Fruit fly (Drosophila melanogaster): Measurements from ENCODE around the gene Pp2A-29B.

Pp2A-29B gene

DNA sequence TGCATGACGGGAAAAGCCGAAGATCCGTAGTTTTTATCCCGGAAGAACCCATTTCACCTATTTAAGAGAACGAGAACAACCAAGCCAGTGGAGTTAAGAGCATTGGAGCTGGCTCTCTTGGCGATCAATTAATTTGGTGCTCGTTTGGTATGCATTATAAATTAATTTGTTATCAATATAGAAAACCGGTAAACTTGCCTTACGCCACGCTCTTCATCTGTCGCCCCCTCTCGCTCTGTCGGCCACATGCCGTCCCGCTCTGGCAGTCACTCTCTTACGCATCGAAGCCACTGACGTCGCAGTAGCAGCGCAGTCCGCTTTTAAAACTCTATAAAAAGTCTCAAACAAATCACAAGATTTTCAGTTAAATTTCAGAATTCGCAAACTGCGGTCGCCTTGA, 19.6 kb upstream of the Pp2A-29B start, which contains the start of gene CG7778:
Gene CG7778 (plus strand): TSS at position 361 of the 400 bp plus-strand sequence.
- TF ChIP-seq CG8478 (optimal IDR thresholded peaks at IDR 0.05) (no peak), CTCF (optimal IDR thresholded peaks at IDR 0.05) (no peak)

DNA sequence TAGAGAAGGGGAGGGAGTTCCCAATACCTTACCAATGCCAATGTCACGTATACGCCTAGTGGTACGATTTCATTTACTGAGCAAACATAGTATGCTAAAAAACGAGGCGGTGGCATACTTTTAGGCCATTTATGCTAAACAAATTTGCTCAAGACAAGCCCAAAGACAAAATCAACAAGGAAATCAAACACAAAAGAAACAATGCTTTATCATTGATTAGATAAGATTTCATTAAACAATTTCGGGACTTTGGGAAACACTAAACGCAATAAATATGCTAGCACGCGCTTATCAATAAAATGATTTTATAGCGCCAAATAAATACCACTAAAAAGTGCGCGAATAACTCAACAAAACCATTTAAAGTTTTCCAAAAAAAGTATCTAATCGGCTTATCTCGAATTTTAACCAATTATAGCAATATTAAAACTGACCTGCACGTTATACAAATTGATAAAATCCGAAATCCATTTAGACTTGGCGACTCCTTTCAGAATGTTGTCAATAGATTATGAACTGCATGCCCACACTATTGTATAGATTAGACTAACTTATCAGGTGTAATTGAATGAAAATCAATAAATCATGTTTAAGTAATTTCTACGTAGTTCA, 15.2 kb upstream of the Pp2A-29B start:
- TF ChIP-seq CTCF (optimal IDR thresholded peaks at IDR 0.05) (no peak), CG8478 (optimal IDR thresholded peaks at IDR 0.05) (no peak)

DNA sequence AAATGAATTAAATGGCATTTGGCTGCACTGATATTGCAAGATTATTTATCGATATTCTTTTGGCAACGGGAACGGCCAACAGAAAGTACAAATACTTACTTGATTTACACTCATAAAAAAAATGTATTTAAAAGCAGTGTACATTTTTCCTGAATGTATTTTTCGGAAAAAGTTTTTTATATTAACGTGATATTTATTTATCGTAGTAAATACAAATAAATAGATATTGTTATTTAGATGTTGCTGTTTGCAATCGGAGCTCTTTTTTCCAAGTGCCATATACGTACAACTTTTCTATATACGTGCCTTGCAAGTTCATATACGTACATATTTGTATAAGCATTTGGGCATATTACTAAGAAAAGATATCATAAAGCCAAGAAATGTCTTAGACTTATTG, 14.5 kb upstream of the Pp2A-29B start:
- TF ChIP-seq CTCF (optimal IDR thresholded peaks at IDR 0.05), result no peak
- no peak for TF ChIP-seq CG8478 (optimal IDR thresholded peaks at IDR 0.05)

DNA sequence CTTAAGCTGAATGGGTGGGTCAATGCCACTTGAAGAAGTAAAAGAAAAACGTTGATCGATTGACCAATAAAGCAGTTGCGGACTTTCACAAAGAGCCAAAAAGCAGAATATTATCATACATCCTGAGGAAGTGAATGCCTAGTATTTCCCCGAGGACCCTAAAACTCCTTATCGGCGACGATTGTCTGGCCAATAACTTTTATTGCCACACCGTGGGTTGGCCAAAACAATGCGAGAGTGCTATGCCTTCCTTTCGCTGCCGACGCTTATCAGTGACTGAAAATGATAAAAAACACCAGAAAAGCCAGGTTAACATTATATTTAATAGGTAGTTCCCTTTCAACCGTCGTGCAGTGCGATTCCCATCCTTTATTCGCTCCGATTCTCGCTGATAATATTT, 14.0 kb upstream of the Pp2A-29B start, which contains the start of gene Mur29B:
Gene Mur29B (plus strand): TSS at position 324 of the 400 bp plus-strand sequence.
- TF ChIP-seq CG8478 (optimal IDR thresholded peaks at IDR 0.05) (no peak), CTCF (optimal IDR thresholded peaks at IDR 0.05) (no peak)

DNA sequence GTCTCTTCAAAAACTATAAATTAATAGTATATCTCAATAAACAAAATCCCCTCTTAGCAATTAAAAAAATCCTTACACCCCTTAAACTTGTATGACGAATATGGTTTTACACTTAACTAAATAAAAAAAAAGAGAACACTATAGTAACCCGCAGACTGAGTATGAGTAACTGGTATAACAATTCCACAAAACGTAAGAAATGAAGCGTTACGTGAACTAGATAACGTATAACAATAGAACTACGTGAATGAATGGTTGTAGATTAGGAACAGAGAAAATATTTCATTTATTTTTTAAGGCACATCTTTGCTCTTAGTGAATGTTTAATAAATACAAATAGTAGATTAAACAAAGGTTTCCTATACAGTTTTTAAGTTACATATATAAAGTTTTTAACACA, 10.4 kb upstream of the Pp2A-29B start:
- TF ChIP-seq CTCF (optimal IDR thresholded peaks at IDR 0.05) (no peak), CG8478 (optimal IDR thresholded peaks at IDR 0.05) (no peak)

DNA sequence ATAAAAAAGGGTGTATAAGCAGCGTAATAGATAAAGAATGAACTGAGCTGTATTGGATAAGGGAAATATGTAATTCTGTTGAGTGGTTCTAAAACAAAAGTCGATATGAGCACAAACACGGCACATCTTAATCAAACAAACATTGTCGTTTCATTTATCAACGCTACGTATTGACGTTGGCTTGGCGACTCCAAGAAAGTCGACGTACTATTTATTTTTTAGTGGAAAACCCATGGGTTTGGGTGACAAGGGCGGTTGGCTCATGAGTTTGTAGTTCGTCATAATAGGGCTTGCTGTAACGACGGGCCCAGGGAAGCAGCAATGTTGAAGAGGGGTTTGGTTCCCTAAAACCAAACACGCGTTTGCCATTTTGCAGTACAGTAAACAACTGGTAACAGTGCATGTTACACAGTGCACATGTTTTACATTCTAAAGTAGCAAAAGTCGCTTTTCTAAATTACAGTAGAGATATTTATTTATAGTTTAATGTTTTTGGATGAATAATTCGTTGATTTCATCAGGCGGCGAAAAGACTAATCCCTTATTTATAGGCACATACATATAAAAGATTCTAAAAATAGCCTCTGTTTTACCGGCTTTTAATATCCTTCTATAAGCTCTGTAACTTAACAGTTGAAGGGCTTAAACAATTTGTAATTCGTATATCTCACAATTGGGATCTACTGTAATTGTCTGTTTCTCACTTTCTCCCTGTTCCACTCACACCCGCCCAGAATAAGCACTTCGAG, 4.5 kb upstream of the Pp2A-29B start:
- TF ChIP-seq CG8478 (optimal IDR thresholded peaks at IDR 0.05), result no peak
- no peak for TF ChIP-seq CTCF (optimal IDR thresholded peaks at IDR 0.05)

DNA sequence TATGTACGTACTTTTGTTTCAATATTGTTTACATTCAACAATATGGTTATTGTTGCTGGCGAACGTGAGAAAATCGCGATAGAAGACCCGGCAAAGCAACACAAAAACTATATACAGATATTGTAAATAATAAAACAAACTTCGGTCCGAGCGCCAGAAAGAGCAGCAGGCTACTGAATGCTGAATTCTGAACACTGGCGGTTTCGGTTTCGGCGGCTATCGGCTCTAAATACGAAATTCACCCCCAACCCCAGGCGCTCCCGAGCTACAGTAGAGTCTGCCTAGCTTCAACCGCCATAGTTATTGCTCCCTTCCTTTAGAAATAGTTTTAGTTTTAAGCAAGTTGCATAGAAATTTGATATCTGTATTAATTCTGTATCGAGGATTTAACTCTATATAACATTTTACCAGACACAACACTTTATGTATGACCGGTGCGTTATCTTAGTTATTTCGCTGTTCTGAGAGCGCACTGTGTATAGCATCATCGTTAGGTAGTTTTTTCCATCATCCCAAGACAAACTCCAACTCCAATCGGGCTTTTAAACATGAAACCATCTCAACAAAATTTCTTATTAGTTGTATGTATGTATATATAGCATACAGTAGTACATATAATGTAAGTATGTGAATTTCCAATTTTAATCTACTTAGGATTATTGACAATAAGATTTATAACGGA, 3.4 kb upstream of the Pp2A-29B start, which contains the start of gene CG7627:
Gene CG7627 (minus strand): TSS at position 197 of the 682 bp plus-strand sequence.
- TF ChIP-seq CTCF (optimal IDR thresholded peaks at IDR 0.05) (no peak), CG8478 (optimal IDR thresholded peaks at IDR 0.05) (no peak)

DNA sequence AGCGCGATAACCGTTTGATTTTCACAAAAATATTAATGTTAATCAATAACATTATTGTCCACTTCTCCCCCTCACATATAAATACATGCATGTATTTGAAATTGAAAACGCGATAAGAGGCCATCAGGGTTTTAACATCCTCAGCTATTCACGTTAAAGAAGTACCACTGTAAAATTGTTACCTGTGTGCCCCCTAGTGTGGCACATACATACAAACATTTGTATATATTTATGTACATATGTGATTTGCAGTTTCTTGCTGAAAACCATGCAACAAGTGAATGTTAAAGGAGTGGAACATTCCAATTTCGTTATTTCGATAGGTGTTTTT, 2.9 kb upstream of the Pp2A-29B start:
- TF ChIP-seq CTCF (optimal IDR thresholded peaks at IDR 0.05), result no peak
- no peak for TF ChIP-seq CG8478 (optimal IDR thresholded peaks at IDR 0.05)

DNA sequence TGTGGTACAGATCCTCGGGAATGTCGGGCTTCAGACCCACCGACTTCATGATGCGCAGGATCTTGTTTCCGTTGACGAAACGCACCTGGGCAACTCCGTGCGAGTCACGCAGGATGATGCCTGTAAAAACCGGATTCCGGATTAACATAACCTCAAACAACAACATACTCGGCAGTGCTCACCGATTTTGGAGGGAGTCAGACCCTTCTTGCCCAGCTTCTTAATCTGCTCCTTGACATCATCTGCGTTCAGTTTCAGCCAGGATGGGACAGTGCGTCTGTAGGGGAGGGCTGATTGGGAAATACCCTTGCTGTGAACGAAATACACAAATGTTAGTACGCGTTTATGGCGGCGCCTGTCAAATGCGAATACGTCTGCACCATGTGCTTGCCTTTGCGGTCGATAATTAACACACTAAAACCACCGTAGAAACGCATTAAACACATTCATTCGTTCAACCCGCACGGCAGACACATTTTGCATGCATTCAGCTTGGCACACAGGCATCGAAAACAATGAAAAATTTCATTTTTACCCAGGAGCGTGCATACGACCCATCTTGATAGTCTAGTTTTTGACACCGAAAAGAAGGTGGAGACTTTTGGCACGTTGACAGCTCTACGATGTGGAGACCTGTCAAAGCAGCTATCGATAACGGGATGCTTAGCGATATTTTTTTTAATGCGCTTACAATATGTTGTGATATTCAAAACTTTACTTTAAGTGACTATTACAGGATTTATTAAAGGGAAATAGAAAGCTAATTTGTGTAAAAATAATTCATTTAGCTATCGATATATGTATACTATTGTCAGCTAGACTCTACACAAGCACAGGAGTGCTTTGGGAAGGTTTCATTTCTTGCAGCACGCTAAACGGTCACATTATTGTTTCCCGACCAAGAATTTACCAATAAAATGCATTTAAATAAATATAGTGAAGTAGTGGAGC, 1.6 kb upstream of the Pp2A-29B start, which contains the start of the genes RpS13 and CSN8:
Gene RpS13 (minus strand): TSS at position 657 of the 951 bp plus-strand sequence.
Gene CSN8 (plus strand): TSS at position 850 of the 951 bp plus-strand sequence.
- no peak for TF ChIP-seq CTCF (optimal IDR thresholded peaks at IDR 0.05)

DNA sequence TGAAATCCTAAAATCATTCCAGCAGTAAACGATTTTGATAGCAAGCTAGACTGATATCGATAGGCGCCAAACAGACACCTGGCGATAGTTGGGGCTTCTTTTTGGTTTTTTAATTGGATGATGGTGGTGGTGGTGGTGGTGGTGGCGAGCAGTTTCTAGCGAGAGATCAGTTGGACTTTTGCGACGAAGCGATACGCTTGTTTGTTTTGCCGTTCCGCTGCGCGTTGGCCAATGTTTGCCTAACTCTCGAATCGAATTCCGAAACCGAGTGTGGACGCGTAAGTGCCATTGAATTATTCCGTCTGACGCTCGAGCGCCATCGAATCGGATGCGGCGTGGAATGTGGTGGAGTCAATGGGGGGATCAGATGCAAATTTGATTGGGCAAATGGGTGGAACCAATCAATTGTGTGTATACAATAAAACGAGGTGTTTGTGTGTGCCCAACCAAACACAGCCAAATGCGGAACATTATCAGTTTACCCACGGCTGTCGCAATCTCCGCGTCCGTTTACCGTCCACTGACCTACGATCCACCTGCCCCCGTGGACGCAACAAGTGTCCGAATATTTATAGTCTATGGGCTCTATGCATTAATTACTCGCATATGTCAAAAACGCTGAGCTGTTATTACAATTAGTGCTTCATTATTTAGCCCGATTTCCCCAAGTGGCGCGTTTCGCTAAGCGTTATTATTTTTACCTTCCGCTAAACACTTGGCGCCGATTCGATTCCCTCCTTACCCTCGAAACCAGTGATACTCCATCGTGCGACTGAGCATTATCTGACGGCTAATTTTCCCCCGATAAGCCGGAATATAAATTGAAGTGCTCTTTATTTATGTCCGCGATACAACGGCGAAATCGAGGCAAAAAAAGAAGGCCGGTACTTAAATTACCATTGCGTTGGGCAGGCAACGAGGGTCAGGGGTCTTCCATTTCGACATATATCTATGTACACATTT, 4.8 kb downstream of the Pp2A-29B start, which contains the start of gene CG17292:
Gene CG17292 (plus strand): TSS at position 91 of the 963 bp plus-strand sequence.
- TF ChIP-seq CG8478 (optimal IDR thresholded peaks at IDR 0.05), result no peak
- no peak for TF ChIP-seq CTCF (optimal IDR thresholded peaks at IDR 0.05)

DNA sequence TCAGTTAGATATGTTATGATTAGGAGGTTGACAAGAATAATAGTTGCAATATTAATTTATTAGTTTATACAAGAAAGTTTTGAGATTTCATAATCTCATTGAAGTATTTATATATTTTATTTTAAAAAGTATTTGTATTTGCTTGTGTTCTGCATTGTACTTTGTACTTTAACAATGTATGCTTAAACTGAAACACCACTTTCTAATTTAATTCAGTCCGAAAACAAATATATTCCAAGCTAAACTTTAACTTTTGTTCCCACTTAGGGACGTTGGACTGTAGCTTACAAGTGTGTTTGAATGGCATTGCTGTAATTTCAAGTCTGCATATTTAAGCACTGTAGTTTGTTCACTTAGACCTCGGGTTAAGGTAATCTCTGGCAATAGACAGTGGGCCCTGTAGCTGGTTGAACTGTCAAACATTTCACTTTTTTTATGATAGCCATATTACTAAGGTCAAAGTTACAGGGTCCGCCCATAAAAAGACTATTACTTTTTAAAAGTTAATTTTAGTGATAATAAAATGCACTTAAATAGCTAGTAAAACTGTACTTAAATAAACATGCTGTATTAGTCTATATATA, 5.6 kb downstream of the Pp2A-29B start:
- no peak for TF ChIP-seq CTCF (optimal IDR thresholded peaks at IDR 0.05)
- TF ChIP-seq CG8478 (optimal IDR thresholded peaks at IDR 0.05), result no peak

DNA sequence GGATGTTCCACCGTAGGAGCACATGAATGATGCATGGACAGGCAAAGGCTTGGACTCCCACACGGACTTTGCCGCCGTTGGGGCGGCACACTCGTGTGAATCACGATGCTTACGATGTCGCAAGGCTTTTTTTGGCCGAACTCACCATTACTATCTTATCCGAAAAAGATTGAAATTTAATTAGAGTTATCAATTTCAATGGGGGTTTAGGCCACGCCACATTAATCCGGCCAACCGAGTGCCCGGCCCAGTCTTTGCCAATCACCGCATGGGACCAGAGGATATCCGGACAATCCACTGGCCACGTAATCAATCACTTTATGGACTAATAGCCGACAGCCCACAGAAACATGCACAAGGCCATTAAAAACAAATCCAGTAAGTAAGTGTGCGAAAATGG, 6.4 kb downstream of the Pp2A-29B start:
- TF ChIP-seq CTCF (optimal IDR thresholded peaks at IDR 0.05) (no peak), CG8478 (optimal IDR thresholded peaks at IDR 0.05) (no peak)

DNA sequence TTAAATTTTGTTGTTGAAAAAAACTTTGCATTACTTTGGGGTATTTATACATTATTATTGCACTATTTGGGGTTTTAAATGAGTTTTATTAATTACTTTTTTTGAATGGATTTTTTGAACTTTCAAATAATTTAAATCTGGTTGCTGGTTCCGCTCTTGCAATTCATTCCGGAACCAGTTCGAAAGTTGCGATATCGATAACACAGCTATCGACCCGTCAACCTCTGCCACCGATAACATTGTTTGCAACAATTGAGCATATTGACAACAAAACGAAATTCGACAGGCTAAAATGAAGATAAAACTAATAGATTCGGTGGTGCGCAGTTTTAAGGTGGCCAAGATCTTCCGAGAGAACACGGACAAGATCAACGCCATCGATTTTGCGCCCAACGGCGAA, 8.4 kb downstream of the Pp2A-29B start, which contains the start of gene Wdr82:
Gene Wdr82 (plus strand): TSS at position 227 of the 400 bp plus-strand sequence.
- TF ChIP-seq CTCF (optimal IDR thresholded peaks at IDR 0.05) (no peak), CG8478 (optimal IDR thresholded peaks at IDR 0.05) (no peak)

Measured in S2 (cell line).